Worm (Caenorhabditis elegans): Measurements from ENCODE around the gene T03G6.7.

DNA sequence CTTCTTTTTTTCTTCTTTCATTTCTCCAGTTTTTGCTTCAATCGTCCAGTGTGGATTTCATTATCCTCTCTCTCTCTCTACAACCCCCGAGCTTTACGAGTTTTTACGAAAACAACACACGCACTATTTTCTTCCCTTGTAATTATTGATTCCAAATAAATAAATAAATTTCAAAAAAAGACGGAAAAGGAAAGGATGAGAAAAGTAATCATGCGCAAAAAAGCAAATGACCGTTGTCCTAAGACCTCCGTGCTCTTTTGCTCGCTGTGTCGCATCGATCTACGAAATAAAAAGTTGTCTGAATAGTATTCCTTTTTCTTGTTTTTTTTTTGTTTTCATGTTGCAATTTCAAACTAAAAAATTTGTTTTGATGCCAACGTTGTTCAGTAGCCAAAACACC is 43.2 kb upstream of the T03G6.7 start:
- TF ChIP-seq fos-1 (tag; optimal IDR thresholded peaks at IDR 0.05) (no peak), nhr-76 (tag; optimal IDR thresholded peaks at IDR 0.05) (no peak), ets-5 (GFP tag; IDR thresholded peaks at IDR 0.05) (no peak), ztf-4 (tag; optimal IDR thresholded peaks at IDR 0.05) (no peak), nhr-28 (tag; optimal IDR thresholded peaks at IDR 0.05) (no peak), lin-15B (tag; optimal IDR thresholded peaks at IDR 0.05) (no peak), unc-62 (GFP tag; optimal IDR thresholded peaks at IDR 0.05) (no peak)

All from whole organism, L1 larva.